Fruit fly (Drosophila melanogaster): ENCODE data around the gene CG15715.

Gene CG15715

DNA sequence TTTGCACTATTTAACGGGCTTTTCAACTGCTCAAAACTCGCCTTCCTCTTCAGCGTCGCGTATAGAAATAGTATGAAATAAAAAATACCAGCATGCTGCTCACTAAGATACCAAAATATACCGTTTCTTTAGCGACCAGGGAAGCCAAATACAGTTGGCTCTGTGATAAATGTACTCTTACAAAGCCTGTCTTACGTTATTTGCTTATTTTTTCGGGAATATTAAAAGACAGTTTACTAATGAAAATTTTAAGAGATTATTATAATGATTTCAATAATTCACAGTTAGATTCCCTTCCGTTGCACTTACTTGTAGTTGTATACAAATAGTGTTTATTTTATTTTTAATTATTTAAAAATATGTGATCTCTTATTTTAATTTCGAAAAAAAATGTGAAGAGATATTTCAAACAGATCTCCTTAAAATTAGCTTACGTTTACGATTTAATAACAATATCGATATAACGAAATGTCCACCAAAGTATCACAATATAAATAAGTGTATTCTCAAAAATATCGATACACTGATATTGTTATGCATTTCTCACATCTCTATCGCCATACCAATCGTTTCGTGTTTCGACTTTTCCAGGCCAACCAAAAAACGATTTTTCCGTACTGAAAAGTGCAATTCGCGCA lies 10.8 kb downstream of the CG15715 start, which contains the start of the genes DCP2 and dbo (continued):
- TF ChIP-seq HmgZ (tag; optimal IDR thresholded peaks at IDR 0.05) (no peak), Doc2 (GFP tag; IDR thresholded peaks at IDR 0.05) (no peak), eve (GFP tag; optimal IDR thresholded peaks at IDR 0.05) (no peak), CG4328 (GFP tag; optimal IDR thresholded peaks at IDR 0.05) (peak; percentile 56), CG8944 (GFP tag; optimal IDR thresholded peaks at IDR 0.05) (peak; percentile 27), CG17829 (tag; optimal IDR thresholded peaks at IDR 0.05) (peak; percentile 69), CG7839 (tag; optimal IDR thresholded peaks at IDR 0.05) (peak; percentile 81), CG14441 (GFP tag; IDR thresholded peaks at IDR 0.05) (peak; percentile 64), CG34422 (GFP tag; IDR thresholded peaks at IDR 0.05) (no peak), CG31224 (GFP tag; IDR thresholded peaks at IDR 0.05) (0 out of 2 replicates have a peak, but pooled peaks have one; percentile 10), luna (GFP tag; optimal IDR thresholded peaks at IDR 0.05) (no peak), CG11247 (GFP tag; IDR thresholded peaks at IDR 0.05) (peak; percentile 80), lab (GFP tag; optimal IDR thresholded peaks at IDR 0.05) (peak; percentile 61), Dbx (GFP tag; IDR thresholded peaks at IDR 0.05) (peak; percentile 47; the same call in 1 of the 3 replicates), CG3407 (GFP tag; optimal IDR thresholded peaks at IDR 0.05) (no peak), Bteb2 (GFP tag; optimal IDR thresholded peaks at IDR 0.05) (peak; percentile 4), sens-2 (GFP tag; IDR thresholded peaks at IDR 0.05) (no peak), CG15073 (GFP tag; optimal IDR thresholded peaks at IDR 0.05) (peak; percentile 0), inv (GFP tag; IDR thresholded peaks at IDR 0.05; ENCODE audit: partially characterized antibody) (peak; percentile 80), Hey (tag; optimal IDR thresholded peaks at IDR 0.05) (no peak), ap (GFP tag; IDR thresholded peaks at IDR 0.05) (no peak), Hmr (GFP tag; optimal IDR thresholded peaks at IDR 0.05) (peak; percentile 54), CG11093 (GFP tag; IDR thresholded peaks at IDR 0.05) (peak; percentile 35; the same call in 1 of the 3 replicates), crc (GFP tag; optimal IDR thresholded peaks at IDR 0.05) (no peak), unpg (GFP tag; optimal IDR thresholded peaks at IDR 0.05) (peak; percentile 66), CG1602 (GFP tag; optimal IDR thresholded peaks at IDR 0.05) (peak; percentile 54), crp (GFP tag; optimal IDR thresholded peaks at IDR 0.05) (no peak), usp (GFP tag; optimal IDR thresholded peaks at IDR 0.05) (no peak), CrebB (tag; optimal IDR thresholded peaks at IDR 0.05) (peak; percentile 11), CG6689 (GFP tag; IDR thresholded peaks at IDR 0.05) (peak; percentile 59; the same call in 1 of the 2 replicates), stwl (tag; optimal IDR thresholded peaks at IDR 0.05) (peak; percentile 27), wor (GFP tag; IDR thresholded peaks at IDR 0.05) (peak; percentile 15; the same call in 1 of the 2 replicates), exex (tag; optimal IDR thresholded peaks at IDR 0.05) (peak; percentile 42), p53 (GFP tag; optimal IDR thresholded peaks at IDR 0.05) (no peak), tin (GFP tag; optimal IDR thresholded peaks at IDR 0.05) (peak; percentile 65), CG43689 (GFP tag; IDR thresholded peaks at IDR 0.05) (no peak), Eip74EF (GFP tag; optimal IDR thresholded peaks at IDR 0.05) (no peak), org-1 (GFP tag; optimal IDR thresholded peaks at IDR 0.05) (no peak), CG18011 (GFP tag; optimal IDR thresholded peaks at IDR 0.05) (peak; percentile 43), her (GFP tag; optimal IDR thresholded peaks at IDR 0.05) (no peak), cg (GFP tag; optimal IDR thresholded peaks at IDR 0.05) (no peak), CG5953 (GFP tag; IDR thresholded peaks at IDR 0.05) (no peak), ind (GFP tag; optimal IDR thresholded peaks at IDR 0.05) (peak; percentile 66), bsh (GFP tag; optimal IDR thresholded peaks at IDR 0.05) (peak in 1 of 2 experiments; percentile 63), rib (GFP tag; IDR thresholded peaks at IDR 0.05) (no peak), hkb (optimal IDR thresholded peaks at IDR 0.05) (no peak), hkb (GFP tag; IDR thresholded peaks at IDR 0.05) (peak; percentile 74), Kr (GFP tag; optimal IDR thresholded peaks at IDR 0.05) (no peak), Xrp1 (GFP tag; IDR thresholded peaks at IDR 0.05) (peak; percentile 67), slou (GFP tag; optimal IDR thresholded peaks at IDR 0.05) (no peak), Drgx (GFP tag; IDR thresholded peaks at IDR 0.05) (peak; percentile 65)

Measured in whole organism, embryonic.